Fruit fly (Drosophila melanogaster): ENCODE results near the gene CG4238.

- TF ChIP-seq Dll (optimal IDR thresholded peaks at IDR 0.05) (no peak), psq (optimal IDR thresholded peaks at IDR 0.05) (no peak), pan (optimal IDR thresholded peaks at IDR 0.05) (no peak), usp (GFP tag; optimal IDR thresholded peaks at IDR 0.05) (no peak)
These were observed 20.3 kb upstream of the CG4238 start for dm6 chr2L:1989278-1989918.

Data from whole organism.